Fruit fly (Drosophila melanogaster) whole organism, prepupa: Measurements from ENCODE around the gene Nepl21.
A peak's percentile ranks its signal among the peaks of the same experiment; 100 is the strongest.

ENCODE experiments used
- Blimp-1 ChIP-seq: fragments of 200-800 bp; sonication (Bioruptor generic); optimal IDR thresholded peaks from 3 replicates; lab custom pipeline; 2017; ENCODE audit warnings: missing biosample characterization, missing genetic modification characterization, mild to moderate bottlenecking, moderate library complexity, missing genetic modification reagents
- CG10631 ChIP-seq: fragments of 200-800 bp; sonication (Bioruptor generic); optimal IDR thresholded peaks from 2 replicates; lab custom pipeline; 2016; ENCODE audit warnings: missing biosample characterization, missing genetic modification characterization
- CG10669 ChIP-seq: fragments of 200-800 bp; sonication (Bioruptor generic); optimal IDR thresholded peaks from 3 replicates; lab custom pipeline; 2018; ENCODE audit warnings: missing biosample characterization, mild to moderate bottlenecking, missing genetic modification characterization, moderate library complexity
- CG11902 ChIP-seq: fragments of 200-800 bp; sonication (Bioruptor generic); optimal IDR thresholded peaks from 3 replicates; lab custom pipeline; 2016; ENCODE audit warnings: missing biosample characterization, missing genetic modification characterization
- CG15336 ChIP-seq: fragments of 200-800 bp; sonication (Bioruptor generic); IDR thresholded peaks from 2 replicates; pipeline ENCODE4 v1.3.6; 2022; ENCODE audit warnings: missing biosample characterization, missing genetic modification characterization
- CG1621 ChIP-seq: fragments of 200-800 bp; sonication (Bioruptor generic); optimal IDR thresholded peaks from 3 replicates; lab custom pipeline; 2018; ENCODE audit warnings: missing biosample characterization, mild to moderate bottlenecking, missing genetic modification characterization
- CG16779 ChIP-seq: fragments of 200-800 bp; sonication (Bioruptor generic); optimal IDR thresholded peaks from 3 replicates; lab custom pipeline; 2017; ENCODE audit warnings: missing biosample characterization, mild to moderate bottlenecking, missing genetic modification characterization
- CG3032 ChIP-seq: fragments of 200-800 bp; optimal IDR thresholded peaks from 2 replicates; lab custom pipeline; 2019; ENCODE audit warnings: missing biosample characterization, mild to moderate bottlenecking, missing genetic modification characterization, moderate library complexity
- CG31627 ChIP-seq: fragments of 200-800 bp; sonication (Bioruptor generic); optimal IDR thresholded peaks from 3 replicates; lab custom pipeline; 2016; ENCODE audit warnings: missing biosample characterization, missing genetic modification characterization
- CG34406 ChIP-seq: fragments of 200-800 bp; sonication (Bioruptor generic); optimal IDR thresholded peaks from 3 replicates; lab custom pipeline; 2016; ENCODE audit warnings: missing biosample characterization, missing genetic modification characterization
- CG3919 ChIP-seq: fragments of 200-800 bp; sonication (Bioruptor generic); optimal IDR thresholded peaks from 3 replicates; lab custom pipeline; 2016; ENCODE audit warnings: missing biosample characterization, missing genetic modification characterization
- CG4318 ChIP-seq: fragments of 200-800 bp; sonication (Bioruptor generic); optimal IDR thresholded peaks from 3 replicates; lab custom pipeline; 2017; ENCODE audit warnings: missing biosample characterization, mild to moderate bottlenecking, missing genetic modification characterization
- CG6163 ChIP-seq: fragments of 200-800 bp; sonication (Bioruptor generic); IDR thresholded peaks from 3 replicates; pipeline ENCODE4 v1.3.6; 2022; ENCODE audit warnings: missing biosample characterization, missing genetic modification characterization
- CG6276 ChIP-seq: fragments of 200-800 bp; sonication (Bioruptor generic); optimal IDR thresholded peaks from 2 replicates; lab custom pipeline; 2017; ENCODE audit warnings: missing biosample characterization, mild to moderate bottlenecking, missing genetic modification characterization
- CG6792 ChIP-seq: fragments of 200-800 bp; sonication (Bioruptor generic); optimal IDR thresholded peaks from 3 replicates; lab custom pipeline; 2016; ENCODE audit warnings: missing biosample characterization, missing genetic modification characterization
- CG6854 ChIP-seq: fragments of 200-800 bp; sonication (Bioruptor generic); optimal IDR thresholded peaks from 2 replicates; lab custom pipeline; 2017; ENCODE audit warnings: missing biosample characterization, mild to moderate bottlenecking, missing genetic modification characterization
- CG7368 ChIP-seq: fragments of 200-800 bp; sonication (Bioruptor generic); optimal IDR thresholded peaks from 3 replicates; lab custom pipeline; 2016; ENCODE audit warnings: missing biosample characterization, missing genetic modification characterization
- CG8119 ChIP-seq: fragments of 200-800 bp; sonication (Bioruptor generic); IDR thresholded peaks from 3 replicates; pipeline ENCODE4 v1.3.6; 2022; ENCODE audit warnings: missing biosample characterization, missing genetic modification characterization
- CG8632 ChIP-seq: fragments of 200-800 bp; sonication (Bioruptor generic); optimal IDR thresholded peaks from 3 replicates; lab custom pipeline; 2016; ENCODE audit warnings: missing biosample characterization, missing genetic modification characterization
- CG9139 ChIP-seq: fragments of 200-800 bp; sonication (Bioruptor generic); optimal IDR thresholded peaks from 3 replicates; lab custom pipeline; 2017; ENCODE audit warnings: missing biosample characterization, mild to moderate bottlenecking, missing genetic modification characterization
- Eip75B ChIP-seq: fragments of 200-800 bp; sonication (Bioruptor generic); optimal IDR thresholded peaks from 3 replicates; lab custom pipeline; 2016; ENCODE audit warnings: missing biosample characterization, missing genetic modification characterization
- Eip78C ChIP-seq: fragments of 200-800 bp; sonication (Bioruptor generic); peaks from one replicate; lab custom pipeline; 2016; ENCODE audit warnings: missing biosample characterization, missing genetic modification characterization
- Eip93F ChIP-seq: fragments of 200-800 bp; sonication (Bioruptor generic); optimal IDR thresholded peaks from 2 replicates; lab custom pipeline; 2016; ENCODE audit warnings: missing biosample characterization, mild to moderate bottlenecking, missing genetic modification characterization
- Ets21C ChIP-seq: fragments of 200-800 bp; sonication (Bioruptor generic); optimal IDR thresholded peaks from 3 replicates; lab custom pipeline; 2016; ENCODE audit warnings: missing biosample characterization, missing genetic modification characterization
- Ets96B ChIP-seq: fragments of 200-800 bp; optimal IDR thresholded peaks from 2 replicates; lab custom pipeline; 2019; ENCODE audit warnings: missing biosample characterization, mild to moderate bottlenecking, missing genetic modification characterization, moderate library complexity
- Gug ChIP-seq: fragments of 200-800 bp; sonication (Bioruptor generic); IDR thresholded peaks from 2 replicates; pipeline ENCODE4 v1.3.6; 2022; ENCODE audit warnings: missing biosample characterization, missing genetic modification characterization
- Hr39 ChIP-seq: fragments of 200-800 bp; sonication (Bioruptor generic); optimal IDR thresholded peaks from 2 replicates; lab custom pipeline; 2016; ENCODE audit warnings: missing biosample characterization, missing genetic modification characterization
- Hr4 ChIP-seq: fragments of 200-800 bp; sonication (Bioruptor generic); optimal IDR thresholded peaks from 3 replicates; lab custom pipeline; 2016; ENCODE audit warnings: missing biosample characterization, missing genetic modification characterization
- Sox14 ChIP-seq: fragments of 200-800 bp; sonication (Bioruptor generic); optimal IDR thresholded peaks from 3 replicates; lab custom pipeline; 2016; ENCODE audit warnings: missing biosample characterization, missing genetic modification characterization
- Sox15 ChIP-seq: fragments of 200-800 bp; sonication (Bioruptor generic); optimal IDR thresholded peaks from 3 replicates; lab custom pipeline; 2016; ENCODE audit warnings: missing biosample characterization, missing genetic modification characterization
- achi ChIP-seq: fragments of 200-800 bp; sonication (Bioruptor generic); optimal IDR thresholded peaks from 3 replicates; lab custom pipeline; 2016; ENCODE audit warnings: missing biosample characterization, missing genetic modification characterization
- acj6 ChIP-seq: fragments of 200-800 bp; sonication (Bioruptor generic); optimal IDR thresholded peaks from 3 replicates; lab custom pipeline; 2016; ENCODE audit warnings: missing biosample characterization, missing genetic modification characterization
- cyc ChIP-seq: fragments of 200-800 bp; sonication (Bioruptor generic); optimal IDR thresholded peaks from 3 replicates; lab custom pipeline; 2016; ENCODE audit warnings: missing biosample characterization, missing genetic modification characterization
- dac ChIP-seq: fragments of 200-800 bp; sonication (Bioruptor generic); optimal IDR thresholded peaks from 2 replicates; lab custom pipeline; 2017; ENCODE audit warnings: missing biosample characterization, mild to moderate bottlenecking, missing genetic modification characterization
- dsx ChIP-seq: fragments of 200-800 bp; optimal IDR thresholded peaks from 3 replicates; lab custom pipeline; 2019; ENCODE audit warnings: missing biosample characterization, mild to moderate bottlenecking, missing genetic modification characterization, moderate library complexity; ENCODE audit not compliant: poor library complexity, severe bottlenecking
- eg ChIP-seq: fragments of 200-800 bp; sonication (Bioruptor generic); IDR thresholded peaks from 3 replicates; pipeline ENCODE4 v1.3.6; 2022; ENCODE audit warnings: missing biosample characterization, missing genetic modification characterization
- fd59A ChIP-seq: fragments of 200-800 bp; sonication (Bioruptor generic); optimal IDR thresholded peaks from 2 replicates; lab custom pipeline; 2017; ENCODE audit warnings: missing biosample characterization, mild to moderate bottlenecking, missing genetic modification characterization, missing genetic modification reagents
- fd85E ChIP-seq: fragments of 200-800 bp; sonication (Bioruptor generic); optimal IDR thresholded peaks from 3 replicates; lab custom pipeline; 2016; ENCODE audit warnings: missing biosample characterization, missing genetic modification characterization
- ss ChIP-seq, 2 experiments: fragments of 200-800 bp; sonication (Bioruptor generic); optimal IDR thresholded peaks; 2 replicates in 1 of 2; 3 replicates in 1 of 2; lab custom pipeline; 2017 to 2018; ENCODE audit warnings: mild to moderate bottlenecking in 2 of 2, missing biosample characterization in 2 of 2, missing genetic modification characterization in 2 of 2, moderate library complexity in 1 of 2
- svp ChIP-seq: fragments of 200-800 bp; sonication (Bioruptor generic); peaks from one replicate; lab custom pipeline; 2016; ENCODE audit warnings: missing biosample characterization, missing genetic modification characterization
- topi ChIP-seq: fragments of 200-800 bp; sonication (Bioruptor generic); optimal IDR thresholded peaks from 3 replicates; lab custom pipeline; 2016; ENCODE audit warnings: missing biosample characterization, missing genetic modification characterization
- vri ChIP-seq: fragments of 200-800 bp; sonication (Bioruptor generic); optimal IDR thresholded peaks from 3 replicates; lab custom pipeline; 2016; ENCODE audit warnings: missing biosample characterization, mild to moderate bottlenecking, missing genetic modification characterization

The Nepl21 gene

dm6 chr3R:28913890-28914750 is 30.6 kb downstream of the Nepl21 start (continued):
- no peak for TF ChIP-seq Ets21C
- TF ChIP-seq CG8119 (GFP tag; lab: Robert Waterston, UW), result peak; percentile 49; the same call in 1 of the 3 replicates
- TF ChIP-seq CG6163, result peak; percentile 61; the same call in 2 of the 3 replicates
- TF ChIP-seq Hr39 (GFP tag; lab: Kevin White, UChicago), result no peak
- peak in 1 of 2 experiments; percentile 69 for TF ChIP-seq ss (GFP tag; optimal IDR thresholded peaks at IDR 0.05; lab: Kevin White, UChicago)
- TF ChIP-seq eg (GFP tag; lab: Robert Waterston, UW), result peak; percentile 25; the same call in 1 of the 3 replicates
- no peak for TF ChIP-seq cyc (GFP tag; lab: Kevin White, UChicago)
- no peak for TF ChIP-seq topi (GFP tag; lab: Kevin White, UChicago)
- TF ChIP-seq CG15336, result no peak
- no peak for TF ChIP-seq fd59A (GFP tag; lab: Kevin White, UChicago)
- peak; percentile 4 for TF ChIP-seq CG3919 (GFP tag; lab: Kevin White, UChicago)
- no peak for TF ChIP-seq acj6 (GFP tag; lab: Kevin White, UChicago)
- TF ChIP-seq achi (GFP tag; lab: Kevin White, UChicago), result no peak
- TF ChIP-seq vri (GFP tag; lab: Kevin White, UChicago), result no peak
- no peak for TF ChIP-seq Blimp-1 (GFP tag; lab: Kevin White, UChicago)
- TF ChIP-seq CG4318 (GFP tag; lab: Kevin White, UChicago), result no peak
- TF ChIP-seq Ets96B, result peak; percentile 71
- TF ChIP-seq Gug (GFP tag; lab: Robert Waterston, UW), result no peak
- TF ChIP-seq CG16779 (tag; lab: Kevin White, UChicago), result peak; percentile 37
- TF ChIP-seq fd85E (GFP tag; lab: Kevin White, UChicago), result no peak
- no peak for TF ChIP-seq CG31627 (GFP tag; lab: Kevin White, UChicago)
- no peak for TF ChIP-seq CG11902 (GFP tag; lab: Kevin White, UChicago)
- no peak for TF ChIP-seq CG10669 (GFP tag; lab: Kevin White, UChicago)
- TF ChIP-seq CG7368 (GFP tag; lab: Kevin White, UChicago), result no peak
- TF ChIP-seq Eip93F (GFP tag; lab: Kevin White, UChicago), result no peak
- TF ChIP-seq Hr4, result no peak
- TF ChIP-seq svp, result no peak
- no peak for TF ChIP-seq CG10631 (GFP tag; lab: Kevin White, UChicago)
- TF ChIP-seq CG8632 (GFP tag; lab: Kevin White, UChicago), result no peak
- TF ChIP-seq CG6854 (GFP tag; lab: Kevin White, UChicago), result peak; percentile 4
- TF ChIP-seq CG1621 (tag; lab: Kevin White, UChicago), result peak; percentile 70
- no peak for TF ChIP-seq dac (GFP tag; lab: Kevin White, UChicago)

dm6 chr3R:28922744-28923143 is 39.3 kb downstream of the Nepl21 start, which contains the start of gene CG11828:
Gene CG11828, plus strand, starts transcription at chr3R:28923044.
- no peak for TF ChIP-seq acj6 (GFP tag; lab: Kevin White, UChicago)
- TF ChIP-seq CG31627 (GFP tag; lab: Kevin White, UChicago), result no peak
- TF ChIP-seq vri (GFP tag; lab: Kevin White, UChicago), result no peak
- TF ChIP-seq dsx, result no peak
- no peak for TF ChIP-seq CG6792
- no peak for TF ChIP-seq CG8632 (GFP tag; lab: Kevin White, UChicago)
- TF ChIP-seq CG6854 (GFP tag; lab: Kevin White, UChicago), result no peak
- no peak for TF ChIP-seq Sox14
- no peak for TF ChIP-seq eg (GFP tag; lab: Robert Waterston, UW)
- no peak for TF ChIP-seq CG6276 (GFP tag; lab: Kevin White, UChicago)
- TF ChIP-seq Eip75B, result no peak
- no peak for TF ChIP-seq CG9139
- no peak for TF ChIP-seq CG34406 (GFP tag; lab: Kevin White, UChicago)
- TF ChIP-seq Eip78C, result no peak
- no peak for TF ChIP-seq dac (GFP tag; lab: Kevin White, UChicago)
- TF ChIP-seq CG3032 (tag; lab: Kevin White, UChicago), result no peak
- no peak for TF ChIP-seq Sox15 (GFP tag; lab: Kevin White, UChicago)
